Worm (Caenorhabditis elegans) whole organism, L4 larva: Measurements from ENCODE around the gene dhcr-24.

Experiments used
- D1046.2 ChIP-seq: fragments of 200-800 bp; sonication (Bioruptor generic); IDR thresholded peaks from 2 replicates; pipeline ENCODE4 v1.3.6; 2022; ENCODE audit warnings: missing genetic modification characterization, missing compliant biosample characterization
- F10B5.3 ChIP-seq: sonication (generic microtip); optimal IDR thresholded peaks from 2 replicates; lab custom pipeline; 2016; ENCODE audit warnings: mild to moderate bottlenecking, missing genetic modification characterization, missing compliant biosample characterization
- F49E8.2 ChIP-seq: sonication (generic microtip); optimal IDR thresholded peaks from 2 replicates; lab custom pipeline; 2016; ENCODE audit warnings: missing compliant biosample characterization, mild to moderate bottlenecking, missing genetic modification characterization, borderline replicate concordance
- R02D3.7 ChIP-seq: fragments of 150-350 bp; sonication (generic microtip); optimal IDR thresholded peaks from 3 replicates; lab custom pipeline; 2014; ENCODE audit warnings: missing biosample characterization, missing genetic modification characterization
- T20F7.1 ChIP-seq: fragments of 200-800 bp; sonication (Bioruptor generic); optimal IDR thresholded peaks from 2 replicates; lab custom pipeline; 2018; ENCODE audit warnings: mild to moderate bottlenecking, missing genetic modification characterization, missing compliant biosample characterization
- Y105C5A.15 ChIP-seq: fragments of 200-800 bp; sonication (Bioruptor generic); IDR thresholded peaks from 2 replicates; pipeline ENCODE4 v1.3.6; 2022; ENCODE audit warnings: missing genetic modification characterization, missing compliant biosample characterization
- Y5F2A.4 ChIP-seq: fragments of 200-800 bp; sonication (Bioruptor generic); optimal IDR thresholded peaks from 2 replicates; lab custom pipeline; 2018; ENCODE audit warnings: mild to moderate bottlenecking, missing genetic modification characterization, missing compliant biosample characterization
- ZK546.5 ChIP-seq, 2 experiments: sonication (generic microtip); optimal IDR thresholded peaks; 2 replicates each; lab custom pipeline; 2017; ENCODE audit warnings: missing biosample characterization in 2 of 2, missing genetic modification characterization in 2 of 2
- ama-1 ChIP-seq: fragments of 150-350 bp; optimal IDR thresholded peaks from 2 replicates; lab custom pipeline; 2014; ENCODE audit warnings: inconsistent platforms, mixed read lengths
- arid-1 ChIP-seq: fragments of 200-800 bp; sonication (Bioruptor generic); conservative IDR thresholded peaks from 2 replicates; pipeline ENCODE4 v1.3.6; 2022; ENCODE audit warnings: missing genetic modification reagents, missing genetic modification characterization, missing compliant biosample characterization
- ceh-20 ChIP-seq: fragments of 200-800 bp; sonication (Bioruptor generic); IDR thresholded peaks from 2 replicates; pipeline ENCODE4 v1.3.6; 2022; ENCODE audit warnings: missing genetic modification reagents, missing genetic modification characterization, missing compliant biosample characterization
- ceh-28 ChIP-seq: fragments of 150-350 bp; optimal IDR thresholded peaks from 2 replicates; lab custom pipeline; 2014; ENCODE audit warnings: missing biosample characterization, missing genetic modification reagents, missing genetic modification characterization
- ceh-32 ChIP-seq: sonication (generic microtip); optimal IDR thresholded peaks from 2 replicates; lab custom pipeline; 2016; ENCODE audit warnings: mild to moderate bottlenecking, missing genetic modification characterization, missing compliant biosample characterization; ENCODE audit not compliant: poor library complexity
- ceh-44 ChIP-seq: fragments of 200-800 bp; sonication (Bioruptor generic); IDR thresholded peaks from 2 replicates; pipeline ENCODE4 v1.3.6; 2022; ENCODE audit warnings: missing genetic modification reagents, missing genetic modification characterization, missing compliant biosample characterization
- ceh-82 ChIP-seq: sonication (generic microtip); optimal IDR thresholded peaks from 2 replicates; lab custom pipeline; 2017; ENCODE audit warnings: missing biosample characterization, missing genetic modification characterization
- ces-1 ChIP-seq: fragments of 150-350 bp; sonication (generic microtip); optimal IDR thresholded peaks from 4 replicates; lab custom pipeline; 2014; ENCODE audit warnings: missing biosample characterization, missing genetic modification reagents, missing genetic modification characterization
- ctbp-1 ChIP-seq: fragments of 200-800 bp; sonication (Bioruptor generic); IDR thresholded peaks from 2 replicates; pipeline ENCODE4 v1.3.6; 2022; ENCODE audit warnings: missing genetic modification reagents, missing genetic modification characterization, missing compliant biosample characterization
- daf-12 ChIP-seq: fragments of 150-350 bp; optimal IDR thresholded peaks from 2 replicates; lab custom pipeline; 2014; ENCODE audit warnings: missing biosample characterization, missing genetic modification reagents, missing genetic modification characterization
- daf-19 ChIP-seq: fragments of 200-800 bp; sonication (Bioruptor generic); conservative IDR thresholded peaks from 2 replicates; pipeline ENCODE4 v1.3.6; 2022; ENCODE audit warnings: missing genetic modification characterization, missing compliant biosample characterization
- daf-8 ChIP-seq: fragments of 200-800 bp; sonication (Bioruptor generic); IDR thresholded peaks from 2 replicates; pipeline ENCODE4 v1.3.6; 2022; ENCODE audit warnings: missing genetic modification characterization, missing compliant biosample characterization
- dmd-6 ChIP-seq: fragments of 200-800 bp; sonication (Bioruptor generic); IDR thresholded peaks from 2 replicates; pipeline ENCODE4 v1.3.6; 2022; ENCODE audit warnings: missing genetic modification reagents, missing genetic modification characterization, missing compliant biosample characterization
- dmd-9 ChIP-seq: fragments of 200-800 bp; sonication (Bioruptor generic); IDR thresholded peaks from 2 replicates; pipeline ENCODE4 v1.3.6; 2022; ENCODE audit warnings: missing genetic modification reagents, missing genetic modification characterization, missing compliant biosample characterization
- duxl-1 ChIP-seq: sonication (generic microtip); optimal IDR thresholded peaks from 2 replicates; lab custom pipeline; 2016; ENCODE audit warnings: mild to moderate bottlenecking, missing genetic modification characterization, moderate library complexity, missing compliant biosample characterization; ENCODE audit not compliant: poor library complexity
- hif-1 ChIP-seq, 2 experiments: sonication (generic microtip); optimal IDR thresholded peaks; 2 replicates each; lab custom pipeline; 2016 to 2017; ENCODE audit warnings: missing compliant biosample characterization in 2 of 2, missing genetic modification characterization in 2 of 2, missing genetic modification reagents in 2 of 2, missing genotype in 2 of 2, mild to moderate bottlenecking in 1 of 2
- hlh-11 ChIP-seq: fragments of 200-800 bp; sonication (Bioruptor generic); optimal IDR thresholded peaks from 2 replicates; lab custom pipeline; 2018; ENCODE audit warnings: mild to moderate bottlenecking, missing genetic modification characterization, missing compliant biosample characterization
- hmg-1.1 ChIP-seq: fragments of 200-800 bp; sonication (Bioruptor generic); IDR thresholded peaks from 2 replicates; pipeline ENCODE4 v1.3.6; 2022; ENCODE audit warnings: missing genetic modification reagents, missing genetic modification characterization, missing compliant biosample characterization
- lin-13 ChIP-seq: fragments of 150-350 bp; optimal IDR thresholded peaks from 2 replicates; lab custom pipeline; 2014; ENCODE audit warnings: missing biosample characterization, missing genetic modification reagents, missing genetic modification characterization
- lin-15B ChIP-seq: fragments of 150-350 bp; sonication (generic microtip); optimal IDR thresholded peaks from 3 replicates; lab custom pipeline; 2014; ENCODE audit warnings: missing biosample characterization, missing genetic modification characterization
- lin-29 ChIP-seq: fragments of 200-800 bp; sonication (Bioruptor generic); IDR thresholded peaks from 2 replicates; pipeline ENCODE4 v1.3.6; 2022; ENCODE audit warnings: missing genetic modification reagents, missing genetic modification characterization, missing compliant biosample characterization
- lin-38 ChIP-seq: fragments of 200-800 bp; sonication (Bioruptor generic); IDR thresholded peaks from 2 replicates; pipeline ENCODE4 v1.3.6; 2022; ENCODE audit warnings: missing genetic modification reagents, missing genetic modification characterization, missing compliant biosample characterization
- lsy-2 ChIP-seq, 2 experiments: fragments of 150-350 bp in 1 of 2; sonication (generic microtip) in 1 of 2; optimal IDR thresholded peaks; 2 replicates each; lab custom pipeline; 2014 to 2017; ENCODE audit warnings: missing biosample characterization in 2 of 2, missing genetic modification characterization in 2 of 2
- mdl-1 ChIP-seq, 2 experiments: fragments of 150-350 bp in 1 of 2; sonication (generic microtip) in 1 of 2; optimal IDR thresholded peaks; 2 replicates each; lab custom pipeline; 2014 to 2017; ENCODE audit warnings: missing biosample characterization in 2 of 2, missing genetic modification characterization in 2 of 2
- mes-2 ChIP-seq: sonication (generic microtip); optimal IDR thresholded peaks from 2 replicates; lab custom pipeline; 2016; ENCODE audit warnings: missing genotype, mild to moderate bottlenecking, missing genetic modification characterization, missing compliant biosample characterization; ENCODE audit not compliant: poor library complexity, severe bottlenecking
- mxl-2 ChIP-seq: fragments of 200-800 bp; sonication (Bioruptor generic); conservative IDR thresholded peaks from 2 replicates; pipeline ENCODE4 v1.3.6; 2022; ENCODE audit warnings: missing genetic modification reagents, missing genetic modification characterization, missing compliant biosample characterization
- nhr-111 ChIP-seq: fragments of 200-800 bp; sonication (Bioruptor generic); optimal IDR thresholded peaks from 2 replicates; lab custom pipeline; 2018; ENCODE audit warnings: mild to moderate bottlenecking, missing genetic modification characterization, missing compliant biosample characterization
- nhr-28 ChIP-seq: fragments of 150-350 bp; optimal IDR thresholded peaks from 2 replicates; lab custom pipeline; 2014; ENCODE audit warnings: missing biosample characterization, missing genetic modification characterization
- nhr-77 ChIP-seq: fragments of 150-350 bp; optimal IDR thresholded peaks from 2 replicates; lab custom pipeline; 2014; ENCODE audit warnings: missing biosample characterization, missing genetic modification characterization
- set-16 ChIP-seq: fragments of 200-800 bp; sonication (Bioruptor generic); IDR thresholded peaks from 2 replicates; pipeline ENCODE4 v1.3.6; 2022; ENCODE audit warnings: missing genetic modification reagents, missing genetic modification characterization, missing compliant biosample characterization
- tra-1 ChIP-seq: fragments of 200-800 bp; sonication (Bioruptor generic); IDR thresholded peaks from 2 replicates; pipeline ENCODE4 v1.3.6; 2022; ENCODE audit warnings: missing genetic modification reagents, missing genetic modification characterization, missing compliant biosample characterization
- unc-39 ChIP-seq: sonication (generic microtip); optimal IDR thresholded peaks from 2 replicates; lab custom pipeline; 2017; ENCODE audit warnings: missing biosample characterization, missing genetic modification characterization
- unc-62 ChIP-seq, 3 experiments: fragments of 150-350 bp in 1 of 3; sonication (generic microtip); optimal IDR thresholded peaks in 2 of 3; peaks in 1 of 3; 1 replicate in 1 of 3; 2 replicates in 2 of 3; lab custom pipeline; 2014 to 2017; ENCODE audit warnings: missing biosample characterization in 3 of 3, missing genetic modification characterization in 3 of 3, missing genetic modification reagents in 3 of 3, missing genotype in 1 of 3
- vab-7 ChIP-seq: fragments of 200-800 bp; sonication (Bioruptor generic); IDR thresholded peaks from 2 replicates; pipeline ENCODE4 v1.3.6; 2022; ENCODE audit warnings: missing genetic modification reagents, missing genetic modification characterization, missing compliant biosample characterization
- zag-1 ChIP-seq: fragments of 150-350 bp; optimal IDR thresholded peaks from 2 replicates; lab custom pipeline; 2014; ENCODE audit warnings: missing biosample characterization, missing genetic modification characterization
- zip-11 ChIP-seq: fragments of 200-800 bp; sonication (Bioruptor generic); IDR thresholded peaks from 2 replicates; pipeline ENCODE4 v1.3.6; 2022; ENCODE audit warnings: missing genetic modification characterization, missing compliant biosample characterization
- ztf-7 ChIP-seq: fragments of 150-350 bp; optimal IDR thresholded peaks from 2 replicates; lab custom pipeline; 2014; ENCODE audit warnings: missing biosample characterization, missing genetic modification characterization

Gene dhcr-24

DNA sequence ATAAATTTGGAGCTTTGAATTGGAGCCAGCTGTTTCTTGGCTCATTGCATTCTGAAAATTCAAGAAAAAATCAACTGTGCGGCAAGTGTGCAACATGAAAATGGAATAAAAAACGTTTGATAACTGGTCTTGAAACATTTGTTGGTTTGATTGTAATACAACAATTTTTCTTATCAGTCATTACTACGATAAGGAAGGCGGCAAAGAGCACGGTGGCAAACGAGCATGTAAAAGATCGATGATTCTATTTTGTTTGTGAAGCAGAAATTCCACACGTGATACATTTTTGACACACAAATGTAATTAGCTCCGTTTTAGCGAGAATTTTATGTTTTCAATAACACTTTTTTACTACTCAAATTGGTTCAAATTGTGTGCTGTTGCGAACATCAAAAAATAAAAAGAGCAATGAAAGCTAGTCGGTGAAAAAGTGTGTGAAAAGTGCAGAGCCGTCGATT, 16.6 kb upstream of the dhcr-24 start, which contains the start of gene H01M10.1 (continued):
- TF ChIP-seq unc-39 (no peak), nhr-111 (GFP tag; lab: Kevin White, UChicago) (no peak), duxl-1 (no peak), D1046.2 (GFP tag; lab: Robert Waterston, UW) (no peak), Y5F2A.4 (no peak), ces-1 (GFP tag; lab: Kevin White, UChicago) (no peak), ceh-28 (tag; lab: Kevin White, UChicago) (no peak), daf-12 (no peak)
- TF ChIP-seq, all 104 proteins: peak for 14

DNA sequence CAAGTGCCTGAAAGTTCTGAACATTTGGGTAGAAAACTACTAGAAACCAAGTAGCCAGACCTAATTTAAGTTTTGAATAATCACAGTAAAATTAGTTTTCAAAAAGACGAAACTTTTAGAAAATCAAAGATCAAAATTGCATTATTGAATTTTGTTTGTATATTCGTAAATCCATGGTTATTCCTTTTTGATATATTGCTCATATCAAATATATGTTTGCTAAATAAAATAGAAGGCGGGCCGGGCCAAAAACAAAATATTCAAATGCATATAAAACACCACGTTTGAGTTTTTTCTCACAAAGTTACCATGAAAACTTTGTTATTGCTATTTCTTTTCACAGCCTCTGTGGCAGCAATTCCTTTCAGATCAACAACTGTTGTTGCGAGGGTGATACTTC, 13.5 kb upstream of the dhcr-24 start, which contains the start of gene ttr-42:
TSS of gene ttr-42 (plus strand) at position 301 of the 400 bp plus-strand sequence.
- TF ChIP-seq D1046.2 (GFP tag; lab: Robert Waterston, UW): no peak
- no peak for TF ChIP-seq dmd-9 (GFP tag; lab: Robert Waterston, UW)
- no peak for TF ChIP-seq ztf-7 (tag; lab: Kevin White, UChicago)

DNA sequence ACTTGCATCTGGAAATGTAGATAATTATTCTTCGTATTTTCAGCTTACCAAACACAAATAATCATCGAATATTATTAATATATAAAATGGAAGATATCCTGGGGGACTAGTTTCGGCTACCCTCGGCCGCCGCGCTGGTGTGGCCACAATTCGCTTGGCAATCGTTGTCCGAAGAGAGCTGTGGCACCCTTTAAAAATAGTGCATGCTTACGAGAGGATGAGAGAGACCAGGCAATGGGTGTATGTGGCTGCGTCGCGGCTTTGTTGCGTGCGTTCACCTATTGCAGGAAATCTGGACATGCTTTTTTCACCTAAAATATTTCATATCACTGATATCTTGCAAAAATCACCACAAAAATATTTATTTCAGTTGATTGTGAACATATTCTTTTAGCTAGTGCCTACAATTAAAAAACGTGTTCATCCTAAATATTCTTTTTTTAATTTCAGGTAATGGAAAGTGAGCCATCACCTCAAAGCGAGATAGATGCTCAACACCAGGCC, 8.8 kb upstream of the dhcr-24 start, which contains the start of the genes ccd-5 and F52H2.1:
TSS of gene ccd-5 (minus strand) at position 8 of the 504 bp plus-strand sequence.
TSS of gene F52H2.1 (plus strand) at position 454 of the 504 bp plus-strand sequence.
- TF ChIP-seq dmd-6 (GFP tag; lab: Robert Waterston, UW): no peak
- no peak for TF ChIP-seq daf-19 (GFP tag; lab: Robert Waterston, UW)
- TF ChIP-seq nhr-77: no peak
- no peak for TF ChIP-seq Y105C5A.15
- peak in 1 of 2 experiments; percentile 4 for TF ChIP-seq hif-1 (tag; optimal IDR thresholded peaks at IDR 0.05; lab: Kevin White, UChicago)
- TF ChIP-seq lsy-2 (tag; optimal IDR thresholded peaks at IDR 0.05; lab: Kevin White, UChicago): no peak
- no peak for TF ChIP-seq lin-38 (GFP tag; lab: Robert Waterston, UW)
- TF ChIP-seq mes-2 (tag; lab: Kevin White, UChicago): peak; percentile 75
- TF ChIP-seq tra-1 (GFP tag; lab: Robert Waterston, UW): no peak
- TF ChIP-seq hmg-1.1 (GFP tag; lab: Robert Waterston, UW): peak; percentile 42; the same call in 1 of the 2 replicates
- TF ChIP-seq unc-62 (GFP tag; optimal IDR thresholded peaks at IDR 0.05 in 1 of 2; lab: Kevin White, UChicago): peak in 1 of 2 experiments; percentile 59
- TF ChIP-seq unc-62 (tag; optimal IDR thresholded peaks at IDR 0.05; lab: Kevin White, UChicago): no peak
- no peak for TF ChIP-seq Y5F2A.4
- TF ChIP-seq ces-1 (GFP tag; lab: Kevin White, UChicago): no peak
- TF ChIP-seq mdl-1 (tag; optimal IDR thresholded peaks at IDR 0.05; lab: Kevin White, UChicago): no peak
- TF ChIP-seq ZK546.5 (tag; optimal IDR thresholded peaks at IDR 0.05; lab: Kevin White, UChicago): no peak
- no peak for TF ChIP-seq F10B5.3 (tag; lab: Kevin White, UChicago)
- TF ChIP-seq mxl-2 (GFP tag; lab: Robert Waterston, UW): no peak
- TF ChIP-seq hlh-11 (tag; lab: Kevin White, UChicago): no peak
- no peak for TF ChIP-seq ceh-44 (GFP tag; lab: Robert Waterston, UW)
- TF ChIP-seq lin-29 (GFP tag; lab: Robert Waterston, UW): no peak
- no peak for TF ChIP-seq ctbp-1
- no peak for TF ChIP-seq ceh-32
- no peak for TF ChIP-seq R02D3.7 (tag; lab: Kevin White, UChicago)

DNA sequence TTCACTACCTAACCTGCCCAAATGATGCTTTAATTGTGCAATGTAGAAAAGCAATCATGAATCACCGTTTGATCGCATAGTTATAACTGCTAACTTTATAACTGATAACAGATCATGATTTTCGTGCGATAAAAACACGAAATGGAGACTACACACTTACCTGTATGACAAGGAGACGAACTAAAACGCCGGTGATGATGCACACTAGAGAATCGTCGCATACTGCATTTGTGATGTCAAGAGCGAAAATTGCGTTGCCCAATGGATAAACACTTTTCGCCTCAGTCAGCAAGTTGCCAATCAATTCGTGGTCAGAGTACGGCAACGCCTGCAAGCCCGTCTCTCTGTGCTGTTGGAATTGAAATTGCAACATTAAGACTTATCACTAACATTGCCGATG, 5.1 kb upstream of the dhcr-24 start:
- TF ChIP-seq nhr-28 (tag; lab: Kevin White, UChicago) (peak; percentile 99), ama-1 (lab: Kevin White, UChicago) (no peak), zag-1 (tag; lab: Kevin White, UChicago) (no peak), ceh-20 (no peak), lin-38 (GFP tag; lab: Robert Waterston, UW) (no peak), lin-13 (GFP tag; lab: Kevin White, UChicago) (no peak), zip-11 (GFP tag; lab: Robert Waterston, UW) (no peak), daf-8 (GFP tag; lab: Robert Waterston, UW) (no peak), T20F7.1 (GFP tag; lab: Kevin White, UChicago) (peak; percentile 48), mes-2 (tag; lab: Kevin White, UChicago) (peak; percentile 15), daf-19 (GFP tag; lab: Robert Waterston, UW) (no peak), daf-12 (no peak), ceh-82 (no peak), lin-15B (tag; lab: Kevin White, UChicago) (no peak), dmd-6 (GFP tag; lab: Robert Waterston, UW) (peak; percentile 98), arid-1 (no peak), F49E8.2 (no peak), set-16 (GFP tag; lab: Robert Waterston, UW) (no peak), vab-7 (GFP tag; lab: Robert Waterston, UW) (no peak)
